Fruit fly (Drosophila melanogaster) whole organism, embryonic: Measurements from ENCODE around the gene CG13484.
A peak's percentile ranks its signal among the peaks of the same experiment; 100 is the strongest.

Experiments
- CG10267 ChIP-seq: fragments of 200-800 bp; sonication (Bioruptor generic); optimal IDR thresholded peaks from 2 replicates; lab custom pipeline; 2018; ENCODE audit warnings: missing biosample characterization, mild to moderate bottlenecking, missing genetic modification characterization, moderate library complexity
- CG11247 ChIP-seq: fragments of 200-800 bp; sonication (Bioruptor generic); IDR thresholded peaks from 2 replicates; pipeline ENCODE4 v1.3.6; 2022; ENCODE audit warnings: missing biosample characterization, missing genetic modification characterization
- CG12071 ChIP-seq: fragments of 200-800 bp; sonication (Bioruptor generic); optimal IDR thresholded peaks from 3 replicates; lab custom pipeline; 2018; ENCODE audit warnings: missing biosample characterization, mild to moderate bottlenecking, missing genetic modification characterization
- CG12769 ChIP-seq: fragments of 200-800 bp; sonication (Bioruptor generic); optimal IDR thresholded peaks from 2 replicates; lab custom pipeline; 2019; ENCODE audit warnings: missing biosample characterization, mild to moderate bottlenecking, missing genetic modification characterization, moderate library complexity
- CG13123 ChIP-seq: fragments of 200-800 bp; sonication (Bioruptor generic); optimal IDR thresholded peaks from 2 replicates; lab custom pipeline; 2016; ENCODE audit warnings: missing biosample characterization, missing genetic modification characterization
- CG14965 ChIP-seq: fragments of 200-800 bp; sonication (Bioruptor generic); optimal IDR thresholded peaks from 2 replicates; lab custom pipeline; 2016; ENCODE audit warnings: missing biosample characterization, missing genetic modification characterization, borderline replicate concordance
- CG15269 ChIP-seq: fragments of 200-800 bp; sonication (Bioruptor generic); optimal IDR thresholded peaks from 2 replicates; lab custom pipeline; 2018; ENCODE audit warnings: missing biosample characterization, mild to moderate bottlenecking, missing genetic modification characterization, moderate library complexity
- CG1603 ChIP-seq: fragments of 200-800 bp; sonication (Bioruptor generic); optimal IDR thresholded peaks from 2 replicates; lab custom pipeline; 2019; ENCODE audit warnings: missing biosample characterization, mild to moderate bottlenecking, missing genetic modification characterization, moderate library complexity
- CG16813 ChIP-seq: fragments of 200-800 bp; sonication (Bioruptor generic); IDR thresholded peaks from 3 replicates; pipeline ENCODE4 v1.3.6; 2022; ENCODE audit warnings: missing biosample characterization, missing genetic modification characterization; ENCODE audit not compliant: partially characterized antibody
- CG17186 ChIP-seq: fragments of 200-800 bp; sonication (Bioruptor generic); optimal IDR thresholded peaks from 3 replicates; lab custom pipeline; 2017; ENCODE audit warnings: missing biosample characterization, missing genetic modification reagents, missing genetic modification characterization
- CG17361 ChIP-seq: fragments of 200-800 bp; sonication (Bioruptor generic); IDR thresholded peaks from 3 replicates; pipeline ENCODE4 v1.3.6; 2022; ENCODE audit warnings: missing biosample characterization, missing genetic modification characterization
- CG17612 ChIP-seq: fragments of 200-800 bp; sonication (Bioruptor generic); IDR thresholded peaks from 2 replicates; pipeline ENCODE4 v1.3.6; 2022; ENCODE audit warnings: missing biosample characterization, missing genetic modification characterization
- CG18011 ChIP-seq: fragments of 200-800 bp; sonication (Bioruptor generic); optimal IDR thresholded peaks from 2 replicates; lab custom pipeline; 2017; ENCODE audit warnings: missing biosample characterization, missing genetic modification characterization, mild to moderate bottlenecking, moderate library complexity, missing genotype
- CG2889 ChIP-seq: fragments of 200-800 bp; sonication (Bioruptor generic); IDR thresholded peaks from 3 replicates; pipeline ENCODE4 v1.3.6; 2022; ENCODE audit warnings: missing biosample characterization, missing genetic modification characterization
- CG3163 ChIP-seq: fragments of 200-800 bp; sonication (Bioruptor generic); optimal IDR thresholded peaks from 3 replicates; lab custom pipeline; 2016; ENCODE audit warnings: missing biosample characterization, missing genetic modification characterization
- CG32532 ChIP-seq: fragments of 200-800 bp; sonication (Bioruptor generic); IDR thresholded peaks from 2 replicates; pipeline ENCODE4 v1.3.6; 2022; ENCODE audit warnings: missing biosample characterization, missing genetic modification characterization
- CG32767 ChIP-seq: fragments of 200-800 bp; sonication (Bioruptor generic); IDR thresholded peaks from 2 replicates; pipeline ENCODE4 v1.3.6; 2022; ENCODE audit warnings: missing biosample characterization, missing genetic modification characterization
- CG33213 ChIP-seq: fragments of 200-800 bp; sonication (Bioruptor generic); optimal IDR thresholded peaks from 3 replicates; lab custom pipeline; 2016; ENCODE audit warnings: missing biosample characterization, missing genetic modification characterization
- CG4854 ChIP-seq: fragments of 200-800 bp; sonication (Bioruptor generic); optimal IDR thresholded peaks from 2 replicates; lab custom pipeline; 2016; ENCODE audit warnings: missing biosample characterization, missing genetic modification characterization, inconsistent platforms
- CG6175 ChIP-seq: fragments of 200-800 bp; sonication (Bioruptor generic); IDR thresholded peaks from 3 replicates; pipeline ENCODE4 v1.3.6; 2022; ENCODE audit warnings: missing biosample characterization, missing genetic modification characterization
- CG6654 ChIP-seq: fragments of 200-800 bp; sonication (Bioruptor generic); optimal IDR thresholded peaks from 2 replicates; lab custom pipeline; 2017; ENCODE audit warnings: missing biosample characterization, mild to moderate bottlenecking, missing genetic modification characterization
- CG9876 ChIP-seq: fragments of 200-800 bp; sonication (Bioruptor generic); optimal IDR thresholded peaks from 2 replicates; lab custom pipeline; 2016; ENCODE audit warnings: missing biosample characterization, missing genetic modification characterization
- Dip3 ChIP-seq: fragments of 200-800 bp; sonication (Bioruptor generic); optimal IDR thresholded peaks from 3 replicates; lab custom pipeline; 2016; ENCODE audit warnings: missing biosample characterization, missing genetic modification characterization
- Dll ChIP-seq: fragments of 200-800 bp; sonication (Bioruptor generic); IDR thresholded peaks from 4 replicates; pipeline ENCODE4 v1.3.6; 2022; ENCODE audit warnings: missing biosample characterization, missing genetic modification characterization; ENCODE audit not compliant: partially characterized antibody
- ERR ChIP-seq: fragments of 200-800 bp; sonication (Bioruptor generic); optimal IDR thresholded peaks from 2 replicates; lab custom pipeline; 2016; ENCODE audit warnings: missing biosample characterization, missing genetic modification characterization
- H15 ChIP-seq: fragments of 200-800 bp; sonication (Bioruptor generic); IDR thresholded peaks from 3 replicates; pipeline ENCODE4 v1.3.6; 2022; ENCODE audit warnings: missing biosample characterization, missing genetic modification characterization
- H2.0 ChIP-seq: fragments of 200-800 bp; sonication (Bioruptor generic); IDR thresholded peaks from 2 replicates; pipeline ENCODE4 v1.3.6; 2022; ENCODE audit warnings: missing biosample characterization, missing genetic modification characterization
- HLH4C ChIP-seq: fragments of 200-800 bp; sonication (Bioruptor generic); IDR thresholded peaks from 3 replicates; pipeline ENCODE4 v1.3.6; 2022; ENCODE audit warnings: missing biosample characterization, missing genetic modification characterization; ENCODE audit not compliant: partially characterized antibody
- Hey ChIP-seq: fragments of 200-800 bp; sonication (Bioruptor generic); optimal IDR thresholded peaks from 3 replicates; lab custom pipeline; 2018; ENCODE audit warnings: missing biosample characterization, mild to moderate bottlenecking, missing genetic modification characterization
- Hmr ChIP-seq: fragments of 200-800 bp; sonication (Bioruptor generic); optimal IDR thresholded peaks from 3 replicates; lab custom pipeline; 2017; ENCODE audit warnings: mild to moderate bottlenecking, missing biosample characterization, missing genetic modification reagents, missing genetic modification characterization
- MTF-1 ChIP-seq: fragments of 200-800 bp; sonication (Bioruptor generic); optimal IDR thresholded peaks from 2 replicates; lab custom pipeline; 2018; ENCODE audit warnings: missing biosample characterization, mild to moderate bottlenecking, missing genetic modification characterization, borderline replicate concordance
- Mad ChIP-seq: fragments of 200-800 bp; sonication (Bioruptor generic); optimal IDR thresholded peaks from 2 replicates; lab custom pipeline; 2016; ENCODE audit warnings: missing biosample characterization, missing genetic modification characterization
- Mes4 ChIP-seq: fragments of 200-800 bp; sonication (Bioruptor generic); optimal IDR thresholded peaks from 2 replicates; lab custom pipeline; 2016; ENCODE audit warnings: missing biosample characterization, missing genetic modification characterization
- Pdp1 ChIP-seq, 2 experiments: fragments of 200-800 bp; sonication (Bioruptor generic); optimal IDR thresholded peaks; 3 replicates each; lab custom pipeline; 2016; ENCODE audit warnings: missing biosample characterization in 2 of 2, missing genetic modification characterization in 2 of 2, mild to moderate bottlenecking in 1 of 2, moderate library complexity in 1 of 2
- Xbp1 ChIP-seq: fragments of 200-800 bp; sonication (Bioruptor generic); optimal IDR thresholded peaks from 3 replicates; lab custom pipeline; 2016; ENCODE audit warnings: missing biosample characterization, mild to moderate bottlenecking, missing genetic modification characterization
- ab ChIP-seq: fragments of 200-800 bp; sonication (Bioruptor generic); optimal IDR thresholded peaks from 2 replicates; lab custom pipeline; 2016; ENCODE audit warnings: missing biosample characterization, missing genetic modification characterization
- cg ChIP-seq: fragments of 200-800 bp; sonication (Bioruptor generic); optimal IDR thresholded peaks from 3 replicates; lab custom pipeline; 2019; ENCODE audit warnings: missing biosample characterization, mild to moderate bottlenecking, missing genetic modification characterization, moderate library complexity
- chn ChIP-seq: fragments of 200-800 bp; sonication (Bioruptor generic); optimal IDR thresholded peaks from 2 replicates; lab custom pipeline; 2016; ENCODE audit warnings: missing biosample characterization, missing genetic modification characterization
- disco-r ChIP-seq: fragments of 200-800 bp; sonication (Bioruptor generic); optimal IDR thresholded peaks from 2 replicates; lab custom pipeline; 2016; ENCODE audit warnings: missing biosample characterization, missing genetic modification characterization
- fu2 ChIP-seq: fragments of 200-800 bp; sonication (Bioruptor generic); optimal IDR thresholded peaks from 2 replicates; lab custom pipeline; 2016; ENCODE audit warnings: missing biosample characterization, missing genetic modification characterization
- ham ChIP-seq: fragments of 200-800 bp; sonication (Bioruptor generic); IDR thresholded peaks from 2 replicates; pipeline ENCODE4 v1.3.6; 2022; ENCODE audit warnings: missing biosample characterization, missing genetic modification characterization
- lov ChIP-seq, 2 experiments: fragments of 200-800 bp in 1 of 2; fragments of >200 bp in 1 of 2; sonication (Bioruptor generic) in 1 of 2; IDR thresholded peaks in 1 of 2; optimal IDR thresholded peaks in 1 of 2; 2 replicates in 1 of 2; 3 replicates in 1 of 2; pipeline versions ENCODE4 v1.3.6 to Lab custom; 2017 to 2022; ENCODE audit warnings: missing biosample characterization in 1 of 2, missing genetic modification characterization in 1 of 2
- nau ChIP-seq: fragments of 200-800 bp; sonication (Bioruptor generic); optimal IDR thresholded peaks from 3 replicates; lab custom pipeline; 2017; ENCODE audit warnings: missing biosample characterization, mild to moderate bottlenecking, missing genetic modification characterization, missing genetic modification reagents
- onecut ChIP-seq: fragments of 200-800 bp; sonication (Bioruptor generic); IDR thresholded peaks from 2 replicates; pipeline ENCODE4 v1.3.6; 2022; ENCODE audit warnings: missing biosample characterization, missing genetic modification characterization
- org-1 ChIP-seq: fragments of 200-800 bp; sonication (Bioruptor generic); optimal IDR thresholded peaks from 2 replicates; lab custom pipeline; 2017; ENCODE audit warnings: missing biosample characterization, missing genetic modification characterization
- ranshi ChIP-seq: fragments of 200-800 bp; sonication (Bioruptor generic); IDR thresholded peaks from 2 replicates; pipeline ENCODE4 v1.3.6; 2022; ENCODE audit warnings: missing biosample characterization, missing genetic modification characterization
- repo ChIP-seq: fragments of 200-800 bp; sonication (Bioruptor generic); optimal IDR thresholded peaks from 2 replicates; lab custom pipeline; 2016; ENCODE audit warnings: missing biosample characterization, missing genetic modification characterization
- ro ChIP-seq: fragments of 200-800 bp; sonication (Bioruptor generic); IDR thresholded peaks from 2 replicates; pipeline ENCODE4 v1.3.6; 2022; ENCODE audit warnings: missing biosample characterization, missing genetic modification characterization
- scrt ChIP-seq: fragments of 200-800 bp; sonication (Bioruptor generic); optimal IDR thresholded peaks from 2 replicates; lab custom pipeline; 2018; ENCODE audit warnings: missing biosample characterization, mild to moderate bottlenecking, missing genetic modification characterization, moderate library complexity

The CG13484 gene

dm6 chr3L:14050944-14051548, 1.8 kb downstream of the CG13484 start, which contains the start of gene CG6833 (continued):
- TF ChIP-seq CG32767 (GFP tag; lab: Robert Waterston, UW) (peak; percentile 55; the same call in 1 of the 2 replicates), Mes4 (GFP tag; lab: Kevin White, UChicago) (peak; percentile 11), ab (GFP tag; lab: Kevin White, UChicago) (peak; percentile 38), H15 (GFP tag; lab: Robert Waterston, UW) (peak; percentile 76), Hmr (GFP tag; lab: Kevin White, UChicago) (peak; percentile 60), CG14965 (GFP tag; lab: Kevin White, UChicago) (no peak), Dll (GFP tag; lab: Robert Waterston, UW) (0 out of 4 replicates have a peak, but pooled peaks have one; percentile 31), CG32532 (peak; percentile 88), CG17361 (GFP tag; lab: Robert Waterston, UW) (peak; percentile 68), CG6175 (GFP tag; lab: Robert Waterston, UW) (0 out of 3 replicates have a peak, but pooled peaks have one; percentile 62), CG12071 (GFP tag; lab: Kevin White, UChicago) (peak; percentile 57), fu2 (peak; percentile 50), CG6654 (GFP tag; lab: Kevin White, UChicago) (peak; percentile 38), ro (GFP tag; lab: Robert Waterston, UW) (no peak), Xbp1 (GFP tag; lab: Kevin White, UChicago) (peak; percentile 85), org-1 (GFP tag; lab: Kevin White, UChicago) (no peak), ranshi (peak; percentile 78), CG1603 (tag; lab: Kevin White, UChicago) (peak; percentile 83), HLH4C (GFP tag; lab: Robert Waterston, UW) (no peak; the same call in 2 of the 3 replicates), CG4854 (GFP tag; lab: Kevin White, UChicago) (peak; percentile 60), lov (optimal IDR thresholded peaks at IDR 0.05; lab: Kevin White, UChicago) (no peak), lov (GFP tag; IDR thresholded peaks at IDR 0.05; lab: Robert Waterston, UW) (peak; percentile 57; the same call in 2 of the 3 replicates), nau (GFP tag; lab: Kevin White, UChicago) (no peak), CG17612 (GFP tag; lab: Robert Waterston, UW) (no peak), onecut (GFP tag; lab: Robert Waterston, UW) (peak; percentile 69), ERR (peak; percentile 39), Mad (GFP tag; lab: Kevin White, UChicago) (peak; percentile 60), Dip3 (GFP tag; lab: Kevin White, UChicago) (peak; percentile 82), chn (GFP tag; lab: Kevin White, UChicago) (peak; percentile 74), cg (GFP tag; lab: Kevin White, UChicago) (no peak), disco-r (no peak), CG12769 (tag; lab: Kevin White, UChicago) (no peak), CG3163 (GFP tag; lab: Kevin White, UChicago) (peak; percentile 51), CG10267 (tag; lab: Kevin White, UChicago) (peak; percentile 54), ham (GFP tag; lab: Robert Waterston, UW) (0 out of 2 replicates have a peak, but pooled peaks have one; percentile 15), CG15269 (tag; lab: Kevin White, UChicago) (peak; percentile 48), CG16813 (GFP tag; lab: Robert Waterston, UW) (no peak), Pdp1 (GFP tag; optimal IDR thresholded peaks at IDR 0.05; lab: Kevin White, UChicago) (peak; percentile 72 to 73), CG13123 (GFP tag; lab: Kevin White, UChicago) (peak; percentile 29), CG2889 (GFP tag; lab: Robert Waterston, UW) (peak; percentile 73; the same call in 2 of the 3 replicates), CG9876 (GFP tag; lab: Kevin White, UChicago) (peak; percentile 77), scrt (peak; percentile 57), Hey (tag; lab: Kevin White, UChicago) (no peak), CG17186 (peak; percentile 46), CG33213 (GFP tag; lab: Kevin White, UChicago) (peak; percentile 87), H2.0 (peak; percentile 81), repo (GFP tag; lab: Kevin White, UChicago) (peak; percentile 72), CG18011 (GFP tag; lab: Kevin White, UChicago) (no peak), MTF-1 (GFP tag; lab: Kevin White, UChicago) (peak; percentile 61), CG11247 (GFP tag; lab: Robert Waterston, UW) (peak; percentile 82)
